Fruit fly (Drosophila melanogaster): ENCODE data around the gene CG15743.

CG15743 gene

DNA sequence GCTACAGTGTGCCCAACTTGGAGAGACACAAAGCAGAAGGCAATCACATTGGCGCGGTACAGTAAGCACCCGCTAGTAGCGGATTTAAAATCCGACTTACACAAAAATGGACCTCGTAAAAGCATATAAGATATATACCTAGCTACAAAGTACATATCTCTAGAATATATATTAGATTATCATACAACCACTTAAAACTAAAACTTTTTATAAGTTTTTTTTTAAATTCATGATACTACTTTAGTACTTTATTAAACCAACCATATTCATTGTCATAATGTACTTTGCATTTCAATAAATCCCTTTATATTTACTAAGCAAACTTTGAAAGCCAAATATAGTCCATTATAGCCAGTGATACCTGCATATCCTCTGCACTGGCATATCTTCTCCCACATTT lies 10.4 kb upstream of the CG15743 start (continued):
- TF ChIP-seq esg (GFP tag; conservative IDR thresholded peaks at IDR 0.05), result peak; percentile 31; the same call in 1 of the 2 replicates
- TF ChIP-seq Nf-YA (GFP tag; IDR thresholded peaks at IDR 0.05), result no peak
- TF ChIP-seq CG2712 (tag; optimal IDR thresholded peaks at IDR 0.05), result peak; percentile 72
- no peak for TF ChIP-seq salm (tag; optimal IDR thresholded peaks at IDR 0.05)
- peak; percentile 74 for TF ChIP-seq row (GFP tag; IDR thresholded peaks at IDR 0.05)
- peak; percentile 71 for TF ChIP-seq CG2678 (tag; optimal IDR thresholded peaks at IDR 0.05)
- TF ChIP-seq fd102C (GFP tag; optimal IDR thresholded peaks at IDR 0.05), result no peak
- TF ChIP-seq vvl (GFP tag; IDR thresholded peaks at IDR 0.05), result peak; percentile 48
- peak; percentile 48 for TF ChIP-seq CG8388 (GFP tag; optimal IDR thresholded peaks at IDR 0.05)
- peak; percentile 21 for TF ChIP-seq HHEX (GFP tag; optimal IDR thresholded peaks at IDR 0.05)
- TF ChIP-seq Scr (GFP tag; IDR thresholded peaks at IDR 0.05; ENCODE audit: partially characterized antibody), result no peak
- peak; percentile 75 for TF ChIP-seq dmrt99B (tag; optimal IDR thresholded peaks at IDR 0.05)
- no peak for TF ChIP-seq trh (GFP tag; optimal IDR thresholded peaks at IDR 0.05)
- TF ChIP-seq dm (GFP tag; optimal IDR thresholded peaks at IDR 0.05), result no peak
- peak; percentile 45; the same call in 2 of the 3 replicates for TF ChIP-seq tgo (GFP tag; IDR thresholded peaks at IDR 0.05)
- TF ChIP-seq CG2202 (tag; optimal IDR thresholded peaks at IDR 0.05), result no peak
- no peak for TF ChIP-seq dan (GFP tag; IDR thresholded peaks at IDR 0.05)
- TF ChIP-seq hb (GFP tag; IDR thresholded peaks at IDR 0.05; ENCODE audit: partially characterized antibody), result no peak
- no peak for TF ChIP-seq dati (GFP tag; IDR thresholded peaks at IDR 0.05)
- no peak for TF ChIP-seq Rx (GFP tag; IDR thresholded peaks at IDR 0.05)
- no peak for TF ChIP-seq CG9797 (GFP tag; optimal IDR thresholded peaks at IDR 0.05)
- peak; percentile 39 for TF ChIP-seq Xbp1 (GFP tag; optimal IDR thresholded peaks at IDR 0.05)
- no peak for TF ChIP-seq CTCF (GFP tag; optimal IDR thresholded peaks at IDR 0.05)
- no peak for TF ChIP-seq Aef1 (GFP tag; IDR thresholded peaks at IDR 0.05)
- TF ChIP-seq CG18262 (tag; optimal IDR thresholded peaks at IDR 0.05), result peak; percentile 69
- no peak for TF ChIP-seq zen2 (GFP tag; IDR thresholded peaks at IDR 0.05; ENCODE audit: partially characterized antibody)
- no peak for TF ChIP-seq usp (GFP tag; optimal IDR thresholded peaks at IDR 0.05)
- TF ChIP-seq dimm (GFP tag; IDR thresholded peaks at IDR 0.05), result no peak
- TF ChIP-seq CG18764 (GFP tag; optimal IDR thresholded peaks at IDR 0.05), result no peak
- peak; percentile 49 for TF ChIP-seq az2 (GFP tag; optimal IDR thresholded peaks at IDR 0.05)
- 0 out of 2 replicates have a peak, but pooled peaks have one; percentile 11 for TF ChIP-seq CG14441 (GFP tag; IDR thresholded peaks at IDR 0.05)
- no peak for TF ChIP-seq Mad (GFP tag; optimal IDR thresholded peaks at IDR 0.05)
- no peak for TF ChIP-seq CG8478 (optimal IDR thresholded peaks at IDR 0.05)
- no peak for TF ChIP-seq CG11560 (tag; IDR thresholded peaks at IDR 0.05)
- TF ChIP-seq CG10565 (GFP tag; optimal IDR thresholded peaks at IDR 0.05), result no peak
- no peak for TF ChIP-seq knrl (GFP tag; IDR thresholded peaks at IDR 0.05; ENCODE audit: partially characterized antibody)
- TF ChIP-seq CG7271 (tag; optimal IDR thresholded peaks at IDR 0.05), result no peak
- TF ChIP-seq dysf (GFP tag; IDR thresholded peaks at IDR 0.05), result peak; percentile 63
- TF ChIP-seq CG7786 (GFP tag; optimal IDR thresholded peaks at IDR 0.05), result no peak
- 0 out of 2 replicates have a peak, but pooled peaks have one; percentile 50 for TF ChIP-seq stc (GFP tag; IDR thresholded peaks at IDR 0.05)
- TF ChIP-seq Lim3 (GFP tag; IDR thresholded peaks at IDR 0.05), result no peak
- TF ChIP-seq pnt (GFP tag; optimal IDR thresholded peaks at IDR 0.05), result no peak
- peak; percentile 36 for TF ChIP-seq CG10209 (GFP tag; optimal IDR thresholded peaks at IDR 0.05)
- no peak for TF ChIP-seq CG15479 (GFP tag; optimal IDR thresholded peaks at IDR 0.05)
- TF ChIP-seq Jarid2 (GFP tag; optimal IDR thresholded peaks at IDR 0.05), result no peak
- peak; percentile 13 for TF ChIP-seq CG12155 (GFP tag; optimal IDR thresholded peaks at IDR 0.05)
- peak; percentile 31 for TF ChIP-seq CG11723 (GFP tag; optimal IDR thresholded peaks at IDR 0.05)
- TF ChIP-seq pfk (GFP tag; optimal IDR thresholded peaks at IDR 0.05), result no peak
- peak; percentile 75 for TF ChIP-seq Oli (tag; optimal IDR thresholded peaks at IDR 0.05)
- TF ChIP-seq gcm (GFP tag; optimal IDR thresholded peaks at IDR 0.05), result peak; percentile 17
- no peak for TF ChIP-seq CG8281 (tag; optimal IDR thresholded peaks at IDR 0.05)
- peak; percentile 60 for TF ChIP-seq CG8924 (tag; optimal IDR thresholded peaks at IDR 0.05)

All from whole organism, embryonic.